Worm (Caenorhabditis elegans) whole organism, late embryonic: ENCODE data around the gene moa-1.

Source experiments
- C08G9.2 ChIP-seq: sonication (generic microtip); optimal IDR thresholded peaks from 2 replicates; lab custom pipeline; 2016; ENCODE audit warnings: mild to moderate bottlenecking, missing genetic modification characterization, moderate library complexity, missing compliant biosample characterization
- ceh-45 ChIP-seq: fragments of 200-800 bp; sonication (Bioruptor generic); IDR thresholded peaks from 2 replicates; pipeline ENCODE4 v1.3.6; 2022; ENCODE audit warnings: missing genetic modification reagents, missing genetic modification characterization, missing compliant biosample characterization
- fkh-10 ChIP-seq: fragments of 150-350 bp; optimal IDR thresholded peaks from 2 replicates; lab custom pipeline; 2014; ENCODE audit warnings: missing biosample characterization, missing genetic modification reagents, missing genetic modification characterization
- npax-4 ChIP-seq: sonication (generic microtip); optimal IDR thresholded peaks from 2 replicates; lab custom pipeline; 2016; ENCODE audit warnings: missing genetic modification characterization, missing compliant biosample characterization
- pax-1 ChIP-seq: fragments of 150-350 bp; optimal IDR thresholded peaks from 2 replicates; lab custom pipeline; 2014; ENCODE audit warnings: missing biosample characterization, missing genetic modification characterization
- pqm-1 ChIP-seq: sonication (generic microtip); optimal IDR thresholded peaks from 2 replicates; lab custom pipeline; 2016; ENCODE audit warnings: missing genetic modification characterization, missing compliant biosample characterization

ce11 chrIII:1927230-1927629, 42.5 kb downstream of the moa-1 start:
- TF ChIP-seq npax-4 (tag; lab: Kevin White, UChicago) (no peak), fkh-10 (GFP tag; lab: Kevin White, UChicago) (no peak), ceh-45 (GFP tag; lab: Robert Waterston, UW) (no peak), pqm-1 (tag; lab: Kevin White, UChicago) (no peak), C08G9.2 (tag; lab: Kevin White, UChicago) (no peak), pax-1 (tag; lab: Kevin White, UChicago) (no peak)
